Worm (Caenorhabditis elegans) whole organism, early embryonic: Measurements from ENCODE around the gene pes-4.

ENCODE experiments used
- B0310.2 ChIP-seq: sonication (generic microtip); optimal IDR thresholded peaks from 2 replicates; lab custom pipeline; 2016; ENCODE audit warnings: mild to moderate bottlenecking, missing genetic modification characterization, missing compliant biosample characterization
- ama-1 ChIP-seq: fragments of 150-350 bp; optimal IDR thresholded peaks from 2 replicates; lab custom pipeline; 2014
- ceh-13 ChIP-seq: fragments of 200-800 bp; sonication (Bioruptor generic); optimal IDR thresholded peaks from 2 replicates; lab custom pipeline; 2018; ENCODE audit warnings: mild to moderate bottlenecking, missing genetic modification characterization, missing compliant biosample characterization
- flt-1 ChIP-seq: fragments of 200-800 bp; sonication (Bioruptor generic); IDR thresholded peaks from 2 replicates; pipeline ENCODE4 v1.3.6; 2022; ENCODE audit warnings: missing genetic modification characterization, missing compliant biosample characterization
- hmbx-1 ChIP-seq: sonication (generic microtip); optimal IDR thresholded peaks from 2 replicates; lab custom pipeline; 2016; ENCODE audit warnings: mild to moderate bottlenecking, missing genetic modification characterization, missing compliant biosample characterization
- pes-1 ChIP-seq: fragments of 200-800 bp; sonication (Bioruptor generic); IDR thresholded peaks from 2 replicates; pipeline ENCODE4 v1.3.6; 2022; ENCODE audit warnings: missing genetic modification reagents, missing genetic modification characterization, missing compliant biosample characterization

- TF ChIP-seq B0310.2 (tag; lab: Kevin White, UChicago) (no peak), pes-1 (no peak), flt-1 (GFP tag; lab: Robert Waterston, UW) (no peak), ceh-13 (GFP tag; lab: Kevin White, UChicago) (no peak), ama-1 (no peak), hmbx-1 (tag; lab: Kevin White, UChicago) (no peak)
These were observed 23.0 kb downstream of the pes-4 start for ce11 chrIII:1207027-1207426.
